Worm (Caenorhabditis elegans): Measurements from ENCODE around the gene F40G12.5.

F40G12.5 gene

ce11 chrV:14248025-14248424, 22.6 kb downstream of the F40G12.5 start, which contains the start of gene K02E11.4:
Gene K02E11.4 (minus strand): TSS chrV:14248125.
- TF ChIP-seq unc-62 (GFP tag; optimal IDR thresholded peaks at IDR 0.05), result no peak

DNA sequence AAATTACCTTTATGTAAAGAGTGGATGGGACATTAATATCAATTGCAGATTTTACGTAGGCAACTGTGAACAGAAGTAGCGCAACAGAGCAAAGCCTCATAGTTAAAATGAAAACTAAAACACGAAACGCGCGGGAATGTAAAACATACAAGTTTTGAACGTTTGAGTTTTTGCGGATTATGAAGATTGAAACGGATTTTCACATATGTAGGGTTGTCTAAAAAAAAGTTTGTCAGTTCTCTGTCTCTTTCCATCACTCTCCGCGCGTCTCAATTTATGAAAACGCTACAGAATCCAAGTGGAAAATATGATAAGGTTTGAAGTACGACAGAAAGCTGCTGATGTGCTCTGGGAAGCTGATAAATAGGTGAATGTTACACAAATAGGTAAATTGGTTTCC, 23.9 kb downstream of the F40G12.5 start, which contains the start of gene K02E11.3:
Gene K02E11.3, minus strand, starts transcription at position 101 of the 400 bp plus-strand sequence.
- no peak for TF ChIP-seq unc-62 (GFP tag; optimal IDR thresholded peaks at IDR 0.05)

- TF ChIP-seq unc-62 (GFP tag; optimal IDR thresholded peaks at IDR 0.05), result no peak
Observed at ce11 chrV:14243904-14244303, 26.7 kb downstream of the F40G12.5 start, which contains the start of gene sre-7. Gene sre-7 (plus strand): TSS chrV:14244204.

ce11 chrV:14240694-14241201, 29.9 kb downstream of the F40G12.5 start, which contains the start of gene K02E11.10:
Gene K02E11.10 (minus strand): TSS chrV:14241151.
- no peak for TF ChIP-seq unc-62 (GFP tag; optimal IDR thresholded peaks at IDR 0.05)

- TF ChIP-seq unc-62 (GFP tag; optimal IDR thresholded peaks at IDR 0.05), result no peak
Observed at ce11 chrV:14235942-14236341, 34.7 kb downstream of the F40G12.5 start, which contains the start of gene ent-3. Gene ent-3 (minus strand): TSS chrV:14236042.

ce11 chrV:14231656-14232055, 39.0 kb downstream of the F40G12.5 start:
- TF ChIP-seq unc-62 (GFP tag; optimal IDR thresholded peaks at IDR 0.05), result no peak

DNA sequence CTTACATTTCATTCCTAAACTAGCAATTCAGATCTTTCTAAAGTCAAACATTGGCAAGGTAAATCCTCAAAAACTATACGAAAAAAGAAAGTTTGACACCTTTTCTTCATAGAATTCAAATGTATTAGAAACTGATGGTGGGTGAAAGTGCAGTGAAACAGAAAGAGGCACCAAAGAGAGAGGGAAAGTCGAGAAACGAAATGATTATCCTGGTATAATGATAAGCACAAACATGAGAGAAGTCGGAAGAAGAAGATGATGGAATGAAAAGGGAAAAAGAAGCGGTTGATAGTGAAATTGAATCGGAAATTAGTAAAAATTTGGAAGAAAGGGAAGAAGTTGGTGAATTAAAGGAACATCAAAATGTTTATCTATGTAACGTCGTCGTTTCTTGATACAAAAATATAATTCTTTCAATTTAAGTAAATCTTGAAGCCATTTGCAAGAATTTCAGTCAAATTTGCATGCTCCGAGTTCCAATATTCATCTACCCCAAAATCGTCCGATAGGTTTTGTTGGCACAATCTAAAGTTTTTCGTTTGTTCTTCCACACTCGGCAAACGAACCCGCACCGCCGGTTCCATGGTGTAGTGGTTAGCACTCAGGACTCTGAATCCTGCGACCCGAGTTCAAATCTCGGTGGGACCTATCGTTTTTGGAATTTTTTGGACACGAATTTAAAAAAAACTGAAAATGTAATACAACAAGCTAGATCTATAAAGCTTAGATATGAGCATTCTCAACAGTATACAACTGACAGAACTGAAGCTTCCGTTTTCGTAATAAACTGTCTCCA, 39.6 kb downstream of the F40G12.5 start:
- TF ChIP-seq unc-62 (GFP tag; optimal IDR thresholded peaks at IDR 0.05), result no peak

DNA sequence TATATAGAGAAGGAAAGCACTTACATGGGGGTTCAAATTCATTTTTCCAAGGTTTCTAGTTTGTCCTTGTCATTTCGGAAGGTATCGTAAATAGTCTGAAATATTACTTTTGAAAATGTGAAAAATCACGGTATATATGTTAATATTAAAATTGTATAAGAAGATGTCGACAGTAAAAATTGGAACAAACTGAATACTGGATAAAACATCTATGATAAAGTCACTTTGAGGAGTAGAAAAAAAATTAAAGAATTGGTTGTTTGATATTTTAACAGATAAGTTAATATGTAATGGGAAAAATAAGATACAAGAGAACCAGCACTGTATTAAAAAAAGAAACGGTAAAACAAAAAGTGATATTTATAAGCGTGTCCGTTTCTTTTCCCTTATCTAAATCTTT, 44.3 kb downstream of the F40G12.5 start, which contains the start of gene nep-21:
Gene nep-21, minus strand, starts transcription at position 101 of the 400 bp plus-strand sequence.
- no peak for TF ChIP-seq unc-62 (GFP tag; optimal IDR thresholded peaks at IDR 0.05)

DNA sequence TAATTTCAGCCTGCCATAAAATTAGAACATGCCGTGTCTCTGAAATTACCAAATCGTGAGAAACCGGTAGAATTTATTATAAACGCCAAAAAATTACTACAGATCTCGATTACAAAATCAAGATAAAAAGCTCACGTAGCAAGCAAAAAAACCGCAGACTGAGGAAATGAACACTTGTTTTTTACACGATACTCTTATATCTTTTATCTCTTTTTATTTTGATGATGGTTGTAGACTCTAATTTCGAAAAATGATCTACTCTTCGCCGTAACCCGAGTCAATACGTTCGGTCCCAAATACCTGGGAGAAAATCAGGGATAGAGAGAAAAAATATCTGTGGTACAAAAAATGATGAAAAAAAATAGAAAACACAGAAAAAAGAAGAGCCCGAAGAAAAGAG, 47.5 kb downstream of the F40G12.5 start:
- TF ChIP-seq unc-62 (GFP tag; optimal IDR thresholded peaks at IDR 0.05), result no peak
